Worm (Caenorhabditis elegans): Measurements from ENCODE around the gene C06A1.7.

Gene C06A1.7

ce11 chrII:10545213-10545612 lies 19.5 kb upstream of the C06A1.7 start:
- no peak for TF ChIP-seq Y55F3AM.14 (GFP tag; optimal IDR thresholded peaks at IDR 0.05)
- TF ChIP-seq snpc-4 (tag; optimal IDR thresholded peaks at IDR 0.05): no peak
- no peak for TF ChIP-seq ZK546.5 (tag; optimal IDR thresholded peaks at IDR 0.05)
- TF ChIP-seq ztf-4 (tag; optimal IDR thresholded peaks at IDR 0.05): no peak
- no peak for TF ChIP-seq sma-3 (GFP tag; optimal IDR thresholded peaks at IDR 0.05)
- no peak for TF ChIP-seq ztf-1 (GFP tag; conservative IDR thresholded peaks at IDR 0.05)
- peak; percentile 17 for TF ChIP-seq lin-13 (GFP tag; optimal IDR thresholded peaks at IDR 0.05)
- TF ChIP-seq nhr-6 (tag; optimal IDR thresholded peaks at IDR 0.05): no peak
- TF ChIP-seq mdl-1 (tag; optimal IDR thresholded peaks at IDR 0.05): peak in 1 of 2 experiments; percentile 8
- no peak for TF ChIP-seq mab-5 (tag; optimal IDR thresholded peaks at IDR 0.05)
- no peak for TF ChIP-seq sem-4 (tag; optimal IDR thresholded peaks at IDR 0.05)
- TF ChIP-seq egl-27 (tag; optimal IDR thresholded peaks at IDR 0.05): no peak
- TF ChIP-seq nhr-11 (tag; optimal IDR thresholded peaks at IDR 0.05): no peak
- TF ChIP-seq ceh-82 (tag; optimal IDR thresholded peaks at IDR 0.05): no peak
- TF ChIP-seq ceh-16 (tag; optimal IDR thresholded peaks at IDR 0.05): no peak
- TF ChIP-seq nhr-12 (tag; optimal IDR thresholded peaks at IDR 0.05): no peak
- TF ChIP-seq lin-11 (tag; optimal IDR thresholded peaks at IDR 0.05): no peak
- no peak for TF ChIP-seq blmp-1 (tag; optimal IDR thresholded peaks at IDR 0.05; ENCODE audit: insufficient read depth)
- TF ChIP-seq ama-1 (optimal IDR thresholded peaks at IDR 0.05): peak; percentile 77
- no peak for TF ChIP-seq nhr-129 (tag; optimal IDR thresholded peaks at IDR 0.05)
- no peak for TF ChIP-seq unc-55 (GFP tag; optimal IDR thresholded peaks at IDR 0.05)

- TF ChIP-seq mdl-1 (tag; optimal IDR thresholded peaks at IDR 0.05): no peak
- TF ChIP-seq sma-3 (GFP tag; optimal IDR thresholded peaks at IDR 0.05): peak; percentile 25
- TF ChIP-seq ztf-1 (GFP tag; conservative IDR thresholded peaks at IDR 0.05): no peak
- peak; percentile 20 for TF ChIP-seq Y55F3AM.14 (GFP tag; optimal IDR thresholded peaks at IDR 0.05)
- no peak for TF ChIP-seq ceh-82 (tag; optimal IDR thresholded peaks at IDR 0.05)
- peak; percentile 59 for TF ChIP-seq ztf-4 (tag; optimal IDR thresholded peaks at IDR 0.05)
- TF ChIP-seq nhr-77 (tag; optimal IDR thresholded peaks at IDR 0.05): no peak
- TF ChIP-seq crh-2 (tag; optimal IDR thresholded peaks at IDR 0.05): no peak
- TF ChIP-seq ZK546.5 (tag; optimal IDR thresholded peaks at IDR 0.05): no peak
- TF ChIP-seq nhr-129 (tag; optimal IDR thresholded peaks at IDR 0.05): peak; percentile 22
- TF ChIP-seq unc-39 (tag; optimal IDR thresholded peaks at IDR 0.05): no peak
- TF ChIP-seq unc-62 (GFP tag; optimal IDR thresholded peaks at IDR 0.05): no peak
- TF ChIP-seq nhr-23 (tag; optimal IDR thresholded peaks at IDR 0.05): no peak
- TF ChIP-seq lin-11 (tag; optimal IDR thresholded peaks at IDR 0.05): no peak
- no peak for TF ChIP-seq nhr-6 (tag; optimal IDR thresholded peaks at IDR 0.05)
- TF ChIP-seq lin-13 (GFP tag; optimal IDR thresholded peaks at IDR 0.05): no peak
- no peak for TF ChIP-seq blmp-1 (tag; optimal IDR thresholded peaks at IDR 0.05; ENCODE audit: insufficient read depth)
- TF ChIP-seq egl-27 (tag; optimal IDR thresholded peaks at IDR 0.05): no peak
- TF ChIP-seq dmd-4 (tag; optimal IDR thresholded peaks at IDR 0.05): no peak
- no peak for TF ChIP-seq aly-2 (tag; optimal IDR thresholded peaks at IDR 0.05)
- no peak for TF ChIP-seq ztf-11 (tag; optimal IDR thresholded peaks at IDR 0.05)
- no peak for TF ChIP-seq lin-39 (tag; optimal IDR thresholded peaks at IDR 0.05)
- no peak for TF ChIP-seq sem-4 (tag; optimal IDR thresholded peaks at IDR 0.05)
- TF ChIP-seq nhr-21 (tag; optimal IDR thresholded peaks at IDR 0.05): peak; percentile 7
- no peak for TF ChIP-seq alr-1 (tag; optimal IDR thresholded peaks at IDR 0.05)
- no peak for TF ChIP-seq nhr-11 (tag; optimal IDR thresholded peaks at IDR 0.05)
- no peak for TF ChIP-seq nhr-25 (tag; optimal IDR thresholded peaks at IDR 0.05)
- no peak for TF ChIP-seq zag-1 (tag; optimal IDR thresholded peaks at IDR 0.05)
- no peak for TF ChIP-seq ama-1 (optimal IDR thresholded peaks at IDR 0.05)
- TF ChIP-seq nhr-237 (tag; optimal IDR thresholded peaks at IDR 0.05): no peak
Observed at ce11 chrII:10545924-10546783, 18.5 kb upstream of the C06A1.7 start.

- TF ChIP-seq egl-27 (tag; optimal IDR thresholded peaks at IDR 0.05) (no peak), sem-4 (tag; optimal IDR thresholded peaks at IDR 0.05) (no peak), nhr-23 (tag; optimal IDR thresholded peaks at IDR 0.05) (no peak), elt-1 (tag; optimal IDR thresholded peaks at IDR 0.05) (no peak), lin-11 (tag; optimal IDR thresholded peaks at IDR 0.05) (no peak), dmd-4 (tag; optimal IDR thresholded peaks at IDR 0.05) (no peak), fos-1 (tag; optimal IDR thresholded peaks at IDR 0.05) (no peak), lsy-2 (tag; optimal IDR thresholded peaks at IDR 0.05) (peak in 1 of 2 experiments; percentile 43), snpc-4 (tag; optimal IDR thresholded peaks at IDR 0.05) (no peak), mab-5 (tag; optimal IDR thresholded peaks at IDR 0.05) (no peak), lin-13 (GFP tag; optimal IDR thresholded peaks at IDR 0.05) (no peak), ama-1 (optimal IDR thresholded peaks at IDR 0.05) (peak; percentile 83), F13H6.1 (tag; optimal IDR thresholded peaks at IDR 0.05) (no peak), gmeb-1 (tag; optimal IDR thresholded peaks at IDR 0.05) (no peak), skn-1 (tag; optimal IDR thresholded peaks at IDR 0.05) (no peak), sma-9 (GFP tag; optimal IDR thresholded peaks at IDR 0.05) (no peak), sma-9 (tag; optimal IDR thresholded peaks at IDR 0.05) (no peak), nhr-12 (tag; optimal IDR thresholded peaks at IDR 0.05) (no peak), sma-3 (GFP tag; optimal IDR thresholded peaks at IDR 0.05) (no peak), zag-1 (tag; optimal IDR thresholded peaks at IDR 0.05) (no peak), ztf-4 (tag; optimal IDR thresholded peaks at IDR 0.05) (peak; percentile 48), Y55F3AM.14 (GFP tag; optimal IDR thresholded peaks at IDR 0.05) (no peak), aly-2 (tag; optimal IDR thresholded peaks at IDR 0.05) (no peak), unc-55 (GFP tag; optimal IDR thresholded peaks at IDR 0.05) (peak; percentile 19), lin-39 (tag; optimal IDR thresholded peaks at IDR 0.05) (no peak), unc-39 (tag; optimal IDR thresholded peaks at IDR 0.05) (no peak), nhr-25 (tag; optimal IDR thresholded peaks at IDR 0.05) (no peak), R02D3.7 (tag; optimal IDR thresholded peaks at IDR 0.05) (no peak), mbf-1 (tag; optimal IDR thresholded peaks at IDR 0.05) (no peak), crh-2 (tag; optimal IDR thresholded peaks at IDR 0.05) (no peak), nhr-10 (tag; optimal IDR thresholded peaks at IDR 0.05) (no peak)
Observed at ce11 chrII:10546784-10547087, 18.0 kb upstream of the C06A1.7 start.

Data from whole organism, L2 larva.